Fruit fly (Drosophila melanogaster): ENCODE results near the gene RecQ5.

- TF ChIP-seq lola (GFP tag; optimal IDR thresholded peaks at IDR 0.05) (no peak), pan (optimal IDR thresholded peaks at IDR 0.05) (no peak), CG32264 (GFP tag; optimal IDR thresholded peaks at IDR 0.05) (no peak), Jra (GFP tag; optimal IDR thresholded peaks at IDR 0.05) (no peak), N (GFP tag; optimal IDR thresholded peaks at IDR 0.05) (no peak), Myc (optimal IDR thresholded peaks at IDR 0.05) (no peak)
These were observed 11.8 kb upstream of the RecQ5 start for dm6 chr3L:14643692-14644091.

Data from whole organism, wandering third instar larva.